Worm (Caenorhabditis elegans) whole organism, late embryonic: Measurements from ENCODE around the gene alh-1.

ENCODE experiments used
- F13H6.1 ChIP-seq: sonication (generic microtip); optimal IDR thresholded peaks from 2 replicates; lab custom pipeline; 2016; ENCODE audit warnings: missing genetic modification characterization, missing compliant biosample characterization
- K02D7.2 ChIP-seq: sonication (generic microtip); optimal IDR thresholded peaks from 2 replicates; lab custom pipeline; 2017; ENCODE audit warnings: mild to moderate bottlenecking, missing genetic modification characterization, missing compliant biosample characterization
- K09A11.1 ChIP-seq: sonication (generic microtip); optimal IDR thresholded peaks from 2 replicates; lab custom pipeline; 2017; ENCODE audit warnings: antibody characterized with exemption, mild to moderate bottlenecking, missing genetic modification characterization, missing compliant biosample characterization; ENCODE audit not compliant: insufficient read depth
- Y22D7AL.16 ChIP-seq: sonication (generic microtip); optimal IDR thresholded peaks from 2 replicates; lab custom pipeline; 2016; ENCODE audit warnings: missing genetic modification characterization, missing compliant biosample characterization
- ahr-1 ChIP-seq: sonication (generic microtip); optimal IDR thresholded peaks from 2 replicates; lab custom pipeline; 2016; ENCODE audit warnings: missing genetic modification characterization, missing compliant biosample characterization
- ama-1 ChIP-seq: fragments of 150-350 bp; optimal IDR thresholded peaks from 2 replicates; lab custom pipeline; 2014
- ceh-18 ChIP-seq: sonication (generic microtip); optimal IDR thresholded peaks from 2 replicates; lab custom pipeline; 2016; ENCODE audit warnings: missing genetic modification characterization, missing compliant biosample characterization
- ceh-22 ChIP-seq: sonication (generic microtip); optimal IDR thresholded peaks from 2 replicates; lab custom pipeline; 2017; ENCODE audit warnings: missing biosample characterization, missing genetic modification characterization
- ceh-31 ChIP-seq: sonication (generic microtip); optimal IDR thresholded peaks from 2 replicates; lab custom pipeline; 2016; ENCODE audit warnings: missing genetic modification characterization, missing compliant biosample characterization
- ceh-45 ChIP-seq: fragments of 200-800 bp; sonication (Bioruptor generic); IDR thresholded peaks from 2 replicates; pipeline ENCODE4 v1.3.6; 2022; ENCODE audit warnings: missing genetic modification reagents, missing genetic modification characterization, missing compliant biosample characterization
- ceh-48 ChIP-seq: sonication (generic microtip); optimal IDR thresholded peaks from 2 replicates; lab custom pipeline; 2016; ENCODE audit warnings: missing genetic modification characterization, inconsistent platforms, missing compliant biosample characterization
- elt-4 ChIP-seq: sonication (generic microtip); optimal IDR thresholded peaks from 2 replicates; lab custom pipeline; 2016; ENCODE audit warnings: missing genetic modification characterization, missing compliant biosample characterization
- ets-4 ChIP-seq: sonication (generic microtip); optimal IDR thresholded peaks from 2 replicates; lab custom pipeline; 2016; ENCODE audit warnings: missing genetic modification characterization, missing compliant biosample characterization
- eyg-1 ChIP-seq: sonication (generic microtip); optimal IDR thresholded peaks from 2 replicates; lab custom pipeline; 2016; ENCODE audit warnings: missing genotype, missing genetic modification characterization, missing compliant biosample characterization
- fkh-10 ChIP-seq: fragments of 150-350 bp; optimal IDR thresholded peaks from 2 replicates; lab custom pipeline; 2014; ENCODE audit warnings: missing biosample characterization, missing genetic modification reagents, missing genetic modification characterization
- gmeb-2 ChIP-seq: sonication (generic microtip); optimal IDR thresholded peaks from 2 replicates; lab custom pipeline; 2016; ENCODE audit warnings: missing genetic modification characterization, inconsistent platforms, missing compliant biosample characterization
- hlh-6 ChIP-seq: sonication (generic microtip); optimal IDR thresholded peaks from 2 replicates; lab custom pipeline; 2016; ENCODE audit warnings: missing genotype, missing genetic modification characterization, missing compliant biosample characterization
- hlh-8 ChIP-seq: sonication (generic microtip); optimal IDR thresholded peaks from 2 replicates; lab custom pipeline; 2016; ENCODE audit warnings: missing genotype, missing genetic modification characterization, missing compliant biosample characterization
- mec-3 ChIP-seq: sonication (generic microtip); optimal IDR thresholded peaks from 2 replicates; lab custom pipeline; 2016; ENCODE audit warnings: borderline replicate concordance, missing genetic modification characterization, missing compliant biosample characterization
- nfya-1 ChIP-seq: sonication (generic microtip); optimal IDR thresholded peaks from 2 replicates; lab custom pipeline; 2017; ENCODE audit warnings: missing genetic modification characterization, mild to moderate bottlenecking, missing compliant biosample characterization, antibody characterized with exemption, moderate library complexity
- pag-3 ChIP-seq: sonication (generic microtip); optimal IDR thresholded peaks from 2 replicates; lab custom pipeline; 2016; ENCODE audit warnings: missing compliant biosample characterization, missing genetic modification characterization, borderline replicate concordance
- pha-4 ChIP-seq: fragments of 150-350 bp; optimal IDR thresholded peaks from 2 replicates; lab custom pipeline; 2018; ENCODE audit warnings: missing biosample characterization, missing genetic modification reagents, missing genetic modification characterization
- pqm-1 ChIP-seq: sonication (generic microtip); optimal IDR thresholded peaks from 2 replicates; lab custom pipeline; 2016; ENCODE audit warnings: missing genetic modification characterization, missing compliant biosample characterization
- pros-1 ChIP-seq: fragments of 150-350 bp; optimal IDR thresholded peaks from 2 replicates; lab custom pipeline; 2014; ENCODE audit warnings: missing biosample characterization, missing genetic modification reagents, missing genetic modification characterization
- rnt-1 ChIP-seq: sonication (generic microtip); optimal IDR thresholded peaks from 2 replicates; lab custom pipeline; 2016; ENCODE audit warnings: missing genetic modification characterization, missing compliant biosample characterization
- sox-2 ChIP-seq: fragments of 200-800 bp; sonication (Bioruptor generic); IDR thresholded peaks from 2 replicates; pipeline ENCODE4 v1.3.6; 2022; ENCODE audit warnings: missing genetic modification reagents, missing genetic modification characterization, missing compliant biosample characterization
- syd-9 ChIP-seq: sonication (generic microtip); optimal IDR thresholded peaks from 2 replicates; lab custom pipeline; 2016; ENCODE audit warnings: mild to moderate bottlenecking, missing genetic modification characterization, moderate library complexity, missing compliant biosample characterization
- tbx-2 ChIP-seq: sonication (generic microtip); optimal IDR thresholded peaks from 2 replicates; lab custom pipeline; 2016; ENCODE audit warnings: missing genetic modification characterization, missing compliant biosample characterization
- unc-42 ChIP-seq: sonication (generic microtip); optimal IDR thresholded peaks from 2 replicates; lab custom pipeline; 2016; ENCODE audit warnings: missing genotype, missing genetic modification characterization, missing compliant biosample characterization
- unc-55 ChIP-seq: sonication (generic microtip); optimal IDR thresholded peaks from 2 replicates; lab custom pipeline; 2017; ENCODE audit warnings: missing biosample characterization, missing genetic modification reagents, missing genetic modification characterization

The alh-1 gene

ce11 chrIII:5120593-5120992, 43.0 kb downstream of the alh-1 start:
- TF ChIP-seq hlh-8 (no peak), pros-1 (tag; lab: Kevin White, UChicago) (no peak), tbx-2 (tag; lab: Kevin White, UChicago) (peak; percentile 29), F13H6.1 (tag; lab: Kevin White, UChicago) (no peak)
- TF ChIP-seq, all 69 proteins: peak for 1

DNA sequence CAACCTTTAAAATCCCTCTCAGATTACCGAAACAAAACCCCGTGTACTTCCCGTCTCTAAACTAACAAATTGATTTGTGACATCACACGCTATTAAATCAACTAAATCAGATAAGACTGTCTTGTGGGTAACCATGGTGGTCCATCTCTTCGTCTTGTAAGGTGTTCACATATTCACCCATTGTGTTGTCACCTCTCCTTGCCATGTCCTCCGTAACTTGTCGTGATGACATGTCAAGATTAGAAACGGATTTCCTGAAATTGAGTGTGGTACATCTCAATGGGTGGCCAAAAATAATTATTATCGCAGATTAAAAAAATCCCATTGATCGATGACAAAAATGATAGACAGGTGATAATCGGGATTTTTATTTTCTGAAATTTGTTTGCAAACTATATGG, 46.8 kb downstream of the alh-1 start:
- TF ChIP-seq K02D7.2 (tag; lab: Kevin White, UChicago) = no peak
- no peak for TF ChIP-seq ets-4 (tag; lab: Kevin White, UChicago)
- no peak for TF ChIP-seq pqm-1 (tag; lab: Kevin White, UChicago)
- TF ChIP-seq ceh-22 (tag; lab: Kevin White, UChicago) = no peak
- no peak for TF ChIP-seq syd-9 (tag; lab: Kevin White, UChicago)
- no peak for TF ChIP-seq ceh-48 (tag; lab: Kevin White, UChicago)
- no peak for TF ChIP-seq pag-3 (tag; lab: Kevin White, UChicago)
- no peak for TF ChIP-seq elt-4 (tag; lab: Kevin White, UChicago)
- peak; percentile 52 for TF ChIP-seq unc-55 (GFP tag; lab: Kevin White, UChicago)
- no peak for TF ChIP-seq ahr-1 (tag; lab: Kevin White, UChicago)
- no peak for TF ChIP-seq ceh-31 (tag; lab: Kevin White, UChicago)
- peak; percentile 79 for TF ChIP-seq tbx-2 (tag; lab: Kevin White, UChicago)
- TF ChIP-seq sox-2 (GFP tag; lab: Robert Waterston, UW) = no peak
- TF ChIP-seq K09A11.1 = no peak
- no peak for TF ChIP-seq F13H6.1 (tag; lab: Kevin White, UChicago)
- TF ChIP-seq eyg-1 (tag; lab: Kevin White, UChicago) = no peak

- TF ChIP-seq nfya-1 (tag; lab: Kevin White, UChicago) = no peak
- no peak for TF ChIP-seq elt-4 (tag; lab: Kevin White, UChicago)
- TF ChIP-seq rnt-1 (tag; lab: Kevin White, UChicago) = no peak
- no peak for TF ChIP-seq ets-4 (tag; lab: Kevin White, UChicago)
- TF ChIP-seq ceh-45 (GFP tag; lab: Robert Waterston, UW) = no peak
- TF ChIP-seq tbx-2 (tag; lab: Kevin White, UChicago) = peak; percentile 47
- TF ChIP-seq Y22D7AL.16 (tag; lab: Kevin White, UChicago) = no peak
- no peak for TF ChIP-seq sox-2 (GFP tag; lab: Robert Waterston, UW)
- TF ChIP-seq pqm-1 (tag; lab: Kevin White, UChicago) = no peak
- TF ChIP-seq ama-1 (lab: Kevin White, UChicago) = no peak
- no peak for TF ChIP-seq hlh-6 (tag; lab: Kevin White, UChicago)
- peak; percentile 40 for TF ChIP-seq unc-55 (GFP tag; lab: Kevin White, UChicago)
- TF ChIP-seq fkh-10 (GFP tag; lab: Kevin White, UChicago) = no peak
- TF ChIP-seq, all 69 proteins: peak for 2
Measured at ce11 chrIII:5125759-5126158, 48.2 kb downstream of the alh-1 start.

DNA sequence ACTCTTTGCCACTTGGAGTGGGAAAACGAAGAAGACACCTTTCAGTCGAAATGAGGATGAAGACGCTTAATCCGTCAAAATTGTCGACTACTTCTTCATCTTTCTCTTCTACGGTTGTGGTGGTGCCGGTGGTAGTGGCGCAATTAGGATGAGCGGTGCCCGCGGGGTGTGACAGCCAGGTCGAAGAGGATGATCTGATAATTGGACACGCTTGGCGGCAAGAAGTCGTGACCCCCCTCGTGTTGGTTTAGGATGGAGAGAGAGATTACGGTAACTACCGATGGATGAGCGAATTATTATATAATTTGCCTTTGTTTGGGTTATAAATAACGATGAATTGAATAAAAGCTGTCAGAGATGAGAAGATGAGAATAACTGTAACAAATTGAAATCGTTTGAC, 49.4 kb downstream of the alh-1 start:
- TF ChIP-seq mec-3 (no peak), eyg-1 (tag; lab: Kevin White, UChicago) (no peak), hlh-8 (no peak), gmeb-2 (no peak), unc-42 (tag; lab: Kevin White, UChicago) (no peak), ceh-48 (tag; lab: Kevin White, UChicago) (no peak), tbx-2 (tag; lab: Kevin White, UChicago) (peak; percentile 93), ceh-31 (tag; lab: Kevin White, UChicago) (peak; percentile 24)
- TF ChIP-seq, all 69 proteins: peak for 2

ce11 chrIII:5129261-5129660, 51.7 kb downstream of the alh-1 start:
- no peak for TF ChIP-seq pha-4 (tag; lab: Kevin White, UChicago)
- TF ChIP-seq ceh-18 = peak; percentile 61
- peak; percentile 43 for TF ChIP-seq ets-4 (tag; lab: Kevin White, UChicago)
- peak; percentile 6 for TF ChIP-seq F13H6.1 (tag; lab: Kevin White, UChicago)
- peak; percentile 20 for TF ChIP-seq ceh-22 (tag; lab: Kevin White, UChicago)
- TF ChIP-seq sox-2 (GFP tag; lab: Robert Waterston, UW) = no peak
- peak; percentile 97 for TF ChIP-seq tbx-2 (tag; lab: Kevin White, UChicago)
